Fruit fly (Drosophila melanogaster): ENCODE data around the gene CG14837.

DNA sequence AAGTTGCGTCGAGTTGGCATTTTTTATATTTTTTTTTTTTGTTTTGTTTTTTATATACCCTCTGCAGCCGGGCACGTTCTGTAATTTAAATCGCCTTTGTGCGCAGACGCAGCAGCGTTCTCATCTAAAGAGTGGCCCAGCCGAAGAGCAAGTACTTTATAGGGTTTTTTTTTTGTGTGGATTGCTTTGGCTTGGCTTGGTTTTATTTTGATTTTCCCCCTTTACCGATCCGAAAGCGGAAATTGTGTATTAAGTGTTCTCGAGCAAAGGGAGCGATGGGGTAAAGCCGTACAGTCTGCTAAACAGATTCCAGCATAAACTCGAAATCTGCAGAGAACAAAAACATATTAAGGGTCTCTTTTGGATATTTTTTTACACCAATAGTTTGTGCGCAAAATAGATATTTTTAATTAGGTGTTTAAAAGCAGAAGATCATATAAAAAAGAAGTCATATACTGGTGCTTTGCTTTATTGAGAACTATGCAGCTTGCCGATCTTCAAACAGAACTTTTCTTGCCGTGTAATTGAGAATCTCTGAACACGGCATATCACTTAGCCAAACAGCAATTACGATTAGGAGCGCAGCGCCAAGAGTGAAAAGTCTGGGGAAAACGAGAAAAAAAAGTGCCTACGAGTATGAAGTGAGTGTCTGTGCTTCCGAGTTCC lies 46.6 kb upstream of the CG14837 start:
- TF ChIP-seq CG1621 (tag; optimal IDR thresholded peaks at IDR 0.05) (peak; percentile 13), Sox102F (GFP tag; optimal IDR thresholded peaks at IDR 0.05) (no peak), CG8319 (GFP tag; optimal IDR thresholded peaks at IDR 0.05) (no peak), CG6276 (GFP tag; optimal IDR thresholded peaks at IDR 0.05) (no peak), CG8632 (GFP tag; optimal IDR thresholded peaks at IDR 0.05) (no peak), Hr39 (GFP tag; optimal IDR thresholded peaks at IDR 0.05) (no peak), Hr38 (GFP tag; optimal IDR thresholded peaks at IDR 0.05) (no peak), Gug (GFP tag; IDR thresholded peaks at IDR 0.05) (no peak)

Measured in whole organism, prepupa.